Worm (Caenorhabditis elegans) whole organism, young adult: ENCODE results near the gene srv-30.

ENCODE experiments used
- F22D6.2 ChIP-seq: sonication (generic microtip); optimal IDR thresholded peaks from 2 replicates; lab custom pipeline; 2016; ENCODE audit warnings: mild to moderate bottlenecking, missing genetic modification characterization, missing compliant biosample characterization
- F37B4.10 ChIP-seq: fragments of 200-800 bp; sonication (Bioruptor generic); IDR thresholded peaks from 2 replicates; pipeline ENCODE4 v1.3.6; 2022; ENCODE audit warnings: missing genetic modification characterization, missing compliant biosample characterization
- Y53F4B.3 ChIP-seq: fragments of 200-800 bp; sonication (Bioruptor generic); IDR thresholded peaks from 2 replicates; pipeline ENCODE4 v1.3.6; 2022; ENCODE audit warnings: missing genetic modification reagents, missing genetic modification characterization, missing compliant biosample characterization
- dpl-1 ChIP-seq: fragments of 150-350 bp; optimal IDR thresholded peaks from 2 replicates; lab custom pipeline; 2014; ENCODE audit warnings: missing biosample characterization, missing genetic modification reagents, missing genetic modification characterization
- lin-26 ChIP-seq: fragments of 200-800 bp; sonication (Bioruptor generic); IDR thresholded peaks from 2 replicates; pipeline ENCODE4 v1.3.6; 2022; ENCODE audit warnings: missing genetic modification reagents, missing genetic modification characterization, missing compliant biosample characterization
- unc-130 ChIP-seq: sonication (generic microtip); optimal IDR thresholded peaks from 2 replicates; lab custom pipeline; 2016; ENCODE audit warnings: missing genetic modification reagents, missing genetic modification characterization, missing compliant biosample characterization

DNA sequence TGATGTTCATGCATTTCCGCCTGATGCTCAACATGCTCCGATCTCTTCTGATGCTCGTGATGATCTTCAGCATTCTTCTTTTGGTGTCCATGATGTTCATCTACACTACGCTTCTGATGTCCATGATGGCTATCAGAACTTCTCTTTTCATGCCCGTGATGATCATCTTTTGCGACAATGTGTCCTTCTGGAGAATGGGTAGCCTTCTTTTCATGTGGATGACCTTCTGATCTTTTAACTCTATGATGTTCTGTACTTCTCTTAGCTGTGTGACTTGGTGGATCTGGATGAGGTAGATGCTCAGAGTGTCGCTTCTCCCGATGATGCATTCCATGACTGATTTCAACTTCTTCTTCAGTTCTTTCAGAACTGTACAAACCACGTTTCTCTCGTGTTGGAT is 10.3 kb downstream of the srv-30 start:
- TF ChIP-seq F22D6.2 (tag; lab: Kevin White, UChicago) = no peak
- no peak for TF ChIP-seq Y53F4B.3 (GFP tag; lab: Robert Waterston, UW)
- TF ChIP-seq dpl-1 (GFP tag; lab: Kevin White, UChicago) = no peak
- TF ChIP-seq unc-130 (GFP tag; lab: Kevin White, UChicago) = no peak
- no peak for TF ChIP-seq F37B4.10
- TF ChIP-seq lin-26 (GFP tag; lab: Robert Waterston, UW) = no peak
